Worm (Caenorhabditis elegans): Measurements from ENCODE around the gene F48F7.3.

Gene F48F7.3

ce11 chrX:14012417-14012816 is 49.1 kb downstream of the F48F7.3 start, which contains the start of gene tbc-19:
Gene tbc-19, minus strand, starts transcription at chrX:14012517.
- no peak for TF ChIP-seq unc-62 (GFP tag; optimal IDR thresholded peaks at IDR 0.05)
- TF ChIP-seq zip-8 (tag; optimal IDR thresholded peaks at IDR 0.05): no peak
- TF ChIP-seq mep-1 (tag; optimal IDR thresholded peaks at IDR 0.05): no peak
- TF ChIP-seq lin-13 (tag; optimal IDR thresholded peaks at IDR 0.05): no peak
- no peak for TF ChIP-seq nhr-76 (tag; optimal IDR thresholded peaks at IDR 0.05)
- no peak for TF ChIP-seq elt-1 (tag; optimal IDR thresholded peaks at IDR 0.05; ENCODE audit: borderline replicate concordance, insufficient read depth)
- TF ChIP-seq blmp-1 (tag; optimal IDR thresholded peaks at IDR 0.05): no peak
- no peak for TF ChIP-seq ceh-39 (tag; optimal IDR thresholded peaks at IDR 0.05)
- TF ChIP-seq tbx-8 (GFP tag; optimal IDR thresholded peaks at IDR 0.05): no peak
- TF ChIP-seq bed-3 (GFP tag; optimal IDR thresholded peaks at IDR 0.05): no peak
